Worm (Caenorhabditis elegans) whole organism, L3 larva: ENCODE data around the gene Y54G2A.76.
"Not testable (repeated sequence)": the region's sequence is repeated elsewhere in the genome, so short reads cannot be mapped to it uniquely, and the experiment has no call there.

Source experiments
- R02D3.7 ChIP-seq: fragments of 150-350 bp; optimal IDR thresholded peaks from 2 replicates; lab custom pipeline; 2014; ENCODE audit warnings: missing biosample characterization, missing genetic modification characterization
- ama-1 ChIP-seq: fragments of 150-350 bp; optimal IDR thresholded peaks from 2 replicates; lab custom pipeline; 2018
- ceh-16 ChIP-seq: sonication (generic microtip); optimal IDR thresholded peaks from 2 replicates; lab custom pipeline; 2017; ENCODE audit warnings: missing biosample characterization, missing genetic modification characterization
- ceh-28 ChIP-seq: fragments of 150-350 bp; optimal IDR thresholded peaks from 2 replicates; lab custom pipeline; 2014; ENCODE audit warnings: missing biosample characterization, missing genetic modification reagents, missing genetic modification characterization
- ceh-82 ChIP-seq: fragments of 150-350 bp; optimal IDR thresholded peaks from 2 replicates; lab custom pipeline; 2014; ENCODE audit warnings: missing biosample characterization, missing genetic modification characterization
- ceh-9 ChIP-seq: sonication (generic microtip); optimal IDR thresholded peaks from 2 replicates; lab custom pipeline; 2018; ENCODE audit warnings: missing biosample characterization, missing genetic modification characterization
- egl-27 ChIP-seq: sonication (generic microtip); optimal IDR thresholded peaks from 4 replicates; lab custom pipeline; 2017; ENCODE audit warnings: missing biosample characterization, missing genetic modification reagents, missing genetic modification characterization
- egl-5 ChIP-seq: fragments of 150-350 bp; optimal IDR thresholded peaks from 2 replicates; lab custom pipeline; 2017; ENCODE audit warnings: missing biosample characterization, missing genetic modification reagents, missing genetic modification characterization, inconsistent platforms
- elt-1 ChIP-seq: fragments of 150-350 bp; optimal IDR thresholded peaks from 2 replicates; lab custom pipeline; 2014; ENCODE audit warnings: missing biosample characterization, missing genetic modification characterization
- elt-2 ChIP-seq: sonication (generic microtip); optimal IDR thresholded peaks from 2 replicates; lab custom pipeline; 2016; ENCODE audit warnings: missing genetic modification reagents, mild to moderate bottlenecking, missing genetic modification characterization, missing compliant biosample characterization
- elt-3 ChIP-seq, 3 experiments: fragments of 150-350 bp in 1 of 3; sonication (generic microtip) in 2 of 3; optimal IDR thresholded peaks; 2 replicates in 2 of 3; 4 replicates in 1 of 3; lab custom pipeline; 2014 to 2017; ENCODE audit warnings: missing biosample characterization in 3 of 3, missing genetic modification characterization in 3 of 3
- eor-1 ChIP-seq, 2 experiments: fragments of 150-350 bp; optimal IDR thresholded peaks; 2 replicates each; lab custom pipeline; 2014 to 2018; ENCODE audit warnings: missing biosample characterization in 2 of 2, missing genetic modification characterization in 2 of 2
- fkh-10 ChIP-seq: sonication (generic microtip); optimal IDR thresholded peaks from 2 replicates; lab custom pipeline; 2017; ENCODE audit warnings: missing biosample characterization, missing genetic modification reagents, missing genetic modification characterization
- fkh-2 ChIP-seq: fragments of 150-350 bp; optimal IDR thresholded peaks from 2 replicates; lab custom pipeline; 2014; ENCODE audit warnings: missing biosample characterization, missing genetic modification reagents, missing genetic modification characterization
- hmg-11 ChIP-seq: sonication (generic microtip); optimal IDR thresholded peaks from 2 replicates; lab custom pipeline; 2016; ENCODE audit warnings: missing genetic modification characterization, missing compliant biosample characterization
- jun-1 ChIP-seq: fragments of 150-350 bp; optimal IDR thresholded peaks from 2 replicates; lab custom pipeline; 2014; ENCODE audit warnings: missing biosample characterization, missing genetic modification reagents, missing genetic modification characterization
- lin-15B ChIP-seq: fragments of 150-350 bp; optimal IDR thresholded peaks from 2 replicates; lab custom pipeline; 2014; ENCODE audit warnings: missing biosample characterization, missing genetic modification characterization
- lsy-12 ChIP-seq: sonication (generic microtip); optimal IDR thresholded peaks from 2 replicates; lab custom pipeline; 2016; ENCODE audit warnings: mild to moderate bottlenecking, missing genetic modification characterization, missing compliant biosample characterization
- mdl-1 ChIP-seq: fragments of 150-350 bp; optimal IDR thresholded peaks from 2 replicates; lab custom pipeline; 2014; ENCODE audit warnings: missing biosample characterization, missing genetic modification characterization
- mml-1 ChIP-seq: fragments of 150-350 bp; sonication (generic microtip); optimal IDR thresholded peaks from 3 replicates; lab custom pipeline; 2014; ENCODE audit warnings: missing biosample characterization, missing genetic modification characterization
- nfya-1 ChIP-seq: sonication (generic microtip); optimal IDR thresholded peaks from 2 replicates; lab custom pipeline; 2017; ENCODE audit warnings: missing genetic modification characterization, mild to moderate bottlenecking, missing compliant biosample characterization, antibody characterized with exemption, moderate library complexity; ENCODE audit not compliant: insufficient read depth
- nhr-11 ChIP-seq: fragments of 150-350 bp; optimal IDR thresholded peaks from 2 replicates; lab custom pipeline; 2014; ENCODE audit warnings: missing biosample characterization, missing genetic modification characterization
- nhr-23 ChIP-seq: fragments of 150-350 bp; optimal IDR thresholded peaks from 2 replicates; lab custom pipeline; 2014; ENCODE audit warnings: missing biosample characterization, missing genetic modification reagents, missing genetic modification characterization
- nhr-28 ChIP-seq: fragments of 150-350 bp; optimal IDR thresholded peaks from 2 replicates; lab custom pipeline; 2014; ENCODE audit warnings: missing biosample characterization, missing genetic modification characterization
- nhr-43 ChIP-seq: sonication (generic microtip); optimal IDR thresholded peaks from 2 replicates; lab custom pipeline; 2016; ENCODE audit warnings: mild to moderate bottlenecking, missing genetic modification characterization, missing compliant biosample characterization; ENCODE audit not compliant: poor library complexity, severe bottlenecking
- nhr-76 ChIP-seq: fragments of 150-350 bp; sonication (generic microtip); optimal IDR thresholded peaks from 5 replicates; lab custom pipeline; 2014; ENCODE audit warnings: missing biosample characterization, missing genetic modification characterization
- nhr-77 ChIP-seq: fragments of 150-350 bp; optimal IDR thresholded peaks from 2 replicates; lab custom pipeline; 2014; ENCODE audit warnings: missing biosample characterization, missing genetic modification characterization
- pha-4 ChIP-seq: fragments of 150-350 bp; optimal IDR thresholded peaks from 2 replicates; lab custom pipeline; 2014; ENCODE audit warnings: missing biosample characterization, missing genetic modification reagents, missing genetic modification characterization
- pqm-1 ChIP-seq: fragments of 150-350 bp; optimal IDR thresholded peaks from 2 replicates; lab custom pipeline; 2017; ENCODE audit warnings: missing biosample characterization, missing genetic modification characterization, inconsistent platforms
- sea-2 ChIP-seq: fragments of 150-350 bp; sonication (generic microtip); optimal IDR thresholded peaks from 4 replicates; lab custom pipeline; 2014; ENCODE audit warnings: missing biosample characterization, missing genetic modification reagents, missing genetic modification characterization
- skn-1 ChIP-seq: fragments of 150-350 bp; optimal IDR thresholded peaks from 2 replicates; lab custom pipeline; 2014; ENCODE audit warnings: missing biosample characterization, missing genetic modification characterization
- snpc-4 ChIP-seq: fragments of 150-350 bp; optimal IDR thresholded peaks from 2 replicates; lab custom pipeline; 2014; ENCODE audit warnings: missing biosample characterization, missing genetic modification characterization
- tbx-2 ChIP-seq: sonication (generic microtip); optimal IDR thresholded peaks from 2 replicates; lab custom pipeline; 2016; ENCODE audit warnings: mild to moderate bottlenecking, missing genetic modification characterization, missing compliant biosample characterization
- unc-62 ChIP-seq: fragments of 150-350 bp; sonication (generic microtip); optimal IDR thresholded peaks from 4 replicates; lab custom pipeline; 2014; ENCODE audit warnings: missing biosample characterization, missing genetic modification reagents, missing genetic modification characterization
- zag-1 ChIP-seq: fragments of 150-350 bp; optimal IDR thresholded peaks from 2 replicates; lab custom pipeline; 2014; ENCODE audit warnings: missing biosample characterization, missing genetic modification characterization
- ztf-11 ChIP-seq: fragments of 150-350 bp; optimal IDR thresholded peaks from 2 replicates; lab custom pipeline; 2014; ENCODE audit warnings: missing biosample characterization, missing genetic modification characterization
- ztf-4 ChIP-seq: fragments of 150-350 bp; optimal IDR thresholded peaks from 2 replicates; lab custom pipeline; 2014; ENCODE audit warnings: missing biosample characterization, missing genetic modification characterization

Y54G2A.76 gene

DNA sequence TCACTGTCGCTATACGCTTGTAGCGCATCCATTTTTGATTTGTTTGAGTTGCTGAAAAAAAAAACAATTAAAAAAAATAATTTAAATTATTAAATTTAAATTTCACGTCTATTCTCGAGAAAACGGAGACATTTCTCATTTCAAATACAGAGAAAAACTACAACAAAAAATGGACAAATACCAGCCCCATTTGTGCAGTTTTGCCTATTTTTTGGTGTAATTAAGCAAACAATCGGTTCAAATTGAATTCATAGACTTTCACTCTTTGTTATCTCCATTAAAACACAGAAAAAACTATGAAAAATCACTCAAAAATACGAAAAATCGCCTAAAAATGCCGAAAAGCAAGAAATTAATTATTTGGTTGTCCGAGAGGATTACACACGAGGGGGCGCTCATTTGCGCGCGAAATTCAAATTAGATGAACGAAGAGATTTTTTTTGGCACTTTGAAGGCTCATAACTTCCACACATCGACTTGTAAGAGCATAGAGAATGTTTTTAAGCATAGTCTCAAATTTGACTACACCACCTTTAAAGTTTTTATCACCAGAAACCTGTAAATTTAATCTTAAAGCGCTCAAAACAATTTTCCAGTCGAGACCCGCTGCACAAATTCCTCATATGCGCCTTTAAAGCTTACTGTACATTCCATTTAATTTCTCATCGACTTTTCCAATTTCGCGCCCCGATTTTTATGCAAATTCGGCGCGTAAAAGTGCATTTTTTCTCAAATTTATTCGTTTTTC lies 26.2 kb upstream of the Y54G2A.76 start, which contains the start of gene Y54G2A.12:
Y54G2A.12 (minus strand) TSS at position 51 of the 748 bp plus-strand sequence.
- TF ChIP-seq mdl-1 (tag; lab: Kevin White, UChicago) (no peak), egl-5 (tag; lab: Kevin White, UChicago) (no peak), pqm-1 (tag; lab: Kevin White, UChicago) (no peak), hmg-11 (tag; lab: Kevin White, UChicago) (no peak), nhr-77 (tag; lab: Kevin White, UChicago) (no peak), elt-3 (tag; optimal IDR thresholded peaks at IDR 0.05; lab: Kevin White, UChicago) (no peak), nhr-28 (tag; lab: Kevin White, UChicago) (no peak), nhr-11 (tag; lab: Kevin White, UChicago) (no peak), ceh-82 (tag; lab: Kevin White, UChicago) (no peak), sea-2 (GFP tag; lab: Kevin White, UChicago) (no peak), fkh-2 (no peak), egl-27 (no peak), ceh-9 (tag; lab: Kevin White, UChicago) (no peak), ztf-11 (tag; lab: Kevin White, UChicago) (no peak), tbx-2 (tag; lab: Kevin White, UChicago) (no peak), R02D3.7 (tag; lab: Kevin White, UChicago) (no peak), nfya-1 (tag; lab: Kevin White, UChicago) (no peak), mml-1 (tag; lab: Kevin White, UChicago) (no peak)

DNA sequence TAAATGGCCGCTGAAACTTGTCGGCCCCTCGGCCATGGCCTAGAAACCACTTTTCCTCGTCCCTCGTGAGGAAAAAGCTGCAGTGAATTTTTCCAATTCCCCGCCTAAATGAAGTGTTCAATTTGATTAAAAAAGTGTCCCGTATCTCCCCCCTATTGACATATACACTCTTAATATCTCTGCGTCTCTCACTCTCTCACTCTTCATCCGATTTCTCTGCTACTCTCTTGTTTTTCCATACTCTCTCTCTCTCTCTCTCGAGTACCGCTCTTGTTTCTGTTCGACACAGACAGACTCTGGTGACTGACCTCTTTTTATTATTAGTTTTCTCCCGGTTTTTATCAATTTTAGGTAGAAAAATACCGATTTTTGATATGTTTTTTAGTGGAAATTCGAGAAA lies 24.2 kb upstream of the Y54G2A.76 start:
- TF ChIP-seq nfya-1 (tag; lab: Kevin White, UChicago) (peak; percentile 45), egl-5 (tag; lab: Kevin White, UChicago) (no peak), snpc-4 (no peak), eor-1 (tag; optimal IDR thresholded peaks at IDR 0.05; lab: Kevin White, UChicago) (no peak), lsy-12 (tag; lab: Kevin White, UChicago) (no peak), pha-4 (peak; percentile 82), nhr-76 (tag; lab: Kevin White, UChicago) (no peak), tbx-2 (tag; lab: Kevin White, UChicago) (no peak), elt-2 (tag; lab: Kevin White, UChicago) (peak; percentile 25), nhr-23 (tag; lab: Kevin White, UChicago) (peak; percentile 40), lin-15B (tag; lab: Kevin White, UChicago) (peak; percentile 40), ama-1 (lab: Kevin White, UChicago) (no peak), jun-1 (tag; lab: Kevin White, UChicago) (no peak), ztf-4 (tag; lab: Kevin White, UChicago) (no peak), ceh-82 (tag; lab: Kevin White, UChicago) (no peak), nhr-43 (tag; lab: Kevin White, UChicago) (no peak), skn-1 (tag; lab: Kevin White, UChicago) (no peak), ceh-16 (tag; lab: Kevin White, UChicago) (no peak), unc-62 (no peak), elt-1 (tag; lab: Kevin White, UChicago) (no peak), ceh-28 (tag; lab: Kevin White, UChicago) (peak; percentile 6), nhr-77 (tag; lab: Kevin White, UChicago) (no peak)

DNA sequence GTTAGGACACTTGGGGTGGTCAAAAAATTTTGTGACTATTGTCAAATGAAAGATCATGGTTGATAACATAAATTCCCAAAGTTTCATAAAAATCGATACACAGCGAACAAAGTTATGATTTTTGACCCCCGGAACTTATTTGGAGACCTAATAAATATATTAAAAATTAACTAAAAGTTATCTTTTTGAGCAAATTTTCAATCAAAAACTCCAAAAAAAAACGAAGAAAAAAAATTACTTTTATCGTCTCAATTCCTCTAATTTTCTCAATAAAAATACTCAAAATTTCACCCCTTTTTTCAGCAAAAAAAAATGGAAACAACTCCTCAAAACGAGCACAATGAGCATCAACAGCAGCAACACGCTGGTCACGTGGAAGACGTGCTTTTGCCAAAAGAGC lies 20.8 kb upstream of the Y54G2A.76 start, which contains the start of gene atln-1:
atln-1 (plus strand) TSS at position 301 of the 400 bp plus-strand sequence.
- TF ChIP-seq ceh-82 (tag; lab: Kevin White, UChicago); zag-1 (tag; lab: Kevin White, UChicago); fkh-10 (GFP tag; lab: Kevin White, UChicago): not testable (repeated sequence)
